Worm (Caenorhabditis elegans): ENCODE data around the gene str-115.

The str-115 gene

DNA sequence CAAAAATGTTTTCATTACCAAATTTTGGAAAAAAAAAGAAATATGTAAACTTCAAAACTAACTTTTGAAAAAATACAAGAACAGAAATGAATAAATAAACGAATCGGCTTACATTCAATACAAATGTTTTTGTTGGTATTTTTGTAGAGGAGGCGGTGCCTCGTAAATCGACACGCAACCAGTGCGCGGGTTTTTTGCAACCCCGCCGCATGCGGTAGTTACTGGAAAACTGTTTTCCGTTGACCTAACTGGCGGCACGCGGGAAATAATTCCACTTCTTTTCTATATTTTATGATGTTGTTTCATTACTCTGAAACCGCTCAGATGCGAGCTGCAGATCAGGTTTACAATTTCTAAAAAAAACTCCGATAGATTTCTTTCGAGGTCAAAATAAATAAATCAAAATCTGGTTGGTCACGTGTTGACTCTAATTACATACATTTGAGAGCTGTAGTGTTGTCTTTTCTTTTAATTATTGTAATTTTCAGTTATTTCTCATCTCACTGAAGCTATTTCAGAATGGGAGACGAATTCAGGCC lies 29.6 kb upstream of the str-115 start, which contains the start of the genes dvc-1 and ima-1 (continued):
- TF ChIP-seq F13H6.1 (tag; optimal IDR thresholded peaks at IDR 0.05) (peak; percentile 76), ceh-19 (GFP tag; optimal IDR thresholded peaks at IDR 0.05) (peak; percentile 66), ttx-3 (tag; optimal IDR thresholded peaks at IDR 0.05) (peak; percentile 75), pros-1 (tag; optimal IDR thresholded peaks at IDR 0.05) (no peak), ets-4 (tag; optimal IDR thresholded peaks at IDR 0.05) (peak; percentile 23), ceh-18 (tag; optimal IDR thresholded peaks at IDR 0.05) (peak; percentile 24), syd-9 (tag; optimal IDR thresholded peaks at IDR 0.05) (peak; percentile 74), odd-2 (tag; optimal IDR thresholded peaks at IDR 0.05) (peak; percentile 70), ceh-30 (tag; optimal IDR thresholded peaks at IDR 0.05) (no peak), ceh-2 (tag; optimal IDR thresholded peaks at IDR 0.05) (peak; percentile 79), pax-1 (tag; optimal IDR thresholded peaks at IDR 0.05) (peak; percentile 25), rnt-1 (tag; optimal IDR thresholded peaks at IDR 0.05) (peak; percentile 76), sox-2 (GFP tag; IDR thresholded peaks at IDR 0.05) (peak; percentile 46), lim-6 (tag; optimal IDR thresholded peaks at IDR 0.05) (peak; percentile 42), hlh-8 (tag; optimal IDR thresholded peaks at IDR 0.05) (peak; percentile 48), unc-3 (GFP tag; conservative IDR thresholded peaks at IDR 0.05) (peak; percentile 55; the same call in 1 of the 2 replicates), unc-3 (tag; optimal IDR thresholded peaks at IDR 0.05) (peak; percentile 68), tbx-2 (tag; optimal IDR thresholded peaks at IDR 0.05) (peak; percentile 77), ceh-34 (tag; optimal IDR thresholded peaks at IDR 0.05) (peak; percentile 87), madf-2 (tag; optimal IDR thresholded peaks at IDR 0.05) (peak; percentile 38), ztf-16 (tag; optimal IDR thresholded peaks at IDR 0.05) (peak; percentile 82), pha-4 (tag; optimal IDR thresholded peaks at IDR 0.05) (no peak), nfya-1 (tag; optimal IDR thresholded peaks at IDR 0.05) (peak; percentile 75), ceh-22 (tag; optimal IDR thresholded peaks at IDR 0.05) (no peak), zip-5 (tag; optimal IDR thresholded peaks at IDR 0.05) (peak; percentile 68)

DNA sequence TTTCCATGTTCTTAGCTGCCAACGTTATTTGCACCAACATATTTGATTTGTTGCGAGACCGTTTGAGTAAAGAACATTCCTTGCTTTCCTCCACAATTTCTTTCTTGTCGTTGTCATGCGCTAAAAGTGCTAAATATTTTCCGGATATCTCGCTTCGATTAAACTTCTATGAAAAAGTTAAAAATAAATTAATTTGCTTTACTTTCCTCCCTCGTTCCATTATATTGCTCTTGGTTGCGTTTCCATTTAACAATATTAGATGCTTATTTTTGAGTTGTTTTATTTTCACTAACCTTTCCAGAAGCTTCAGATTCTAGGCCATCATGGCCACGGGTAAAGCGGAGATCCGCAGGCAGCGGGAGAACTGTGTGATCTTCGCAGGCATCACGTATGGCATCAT lies 27.3 kb upstream of the str-115 start, which contains the start of gene pgap-1:
TSS of gene pgap-1 (plus strand) at position 301 of the 400 bp plus-strand sequence.
- TF ChIP-seq T23F11.4 (GFP tag; optimal IDR thresholded peaks at IDR 0.05), result no peak
- TF ChIP-seq unc-55 (GFP tag; optimal IDR thresholded peaks at IDR 0.05), result no peak
- no peak for TF ChIP-seq ceh-24 (tag; optimal IDR thresholded peaks at IDR 0.05)
- TF ChIP-seq dmd-4 (tag; optimal IDR thresholded peaks at IDR 0.05; ENCODE audit: borderline replicate concordance), result no peak
- no peak for TF ChIP-seq dve-1 (tag; optimal IDR thresholded peaks at IDR 0.05)
- TF ChIP-seq fkh-6 (tag; optimal IDR thresholded peaks at IDR 0.05), result no peak
- no peak for TF ChIP-seq pros-1 (tag; optimal IDR thresholded peaks at IDR 0.05)
- no peak for TF ChIP-seq C38D4.7 (GFP tag; optimal IDR thresholded peaks at IDR 0.05)
- TF ChIP-seq fkh-10 (GFP tag; optimal IDR thresholded peaks at IDR 0.05), result no peak
- TF ChIP-seq ceh-48 (tag; optimal IDR thresholded peaks at IDR 0.05), result no peak
- TF ChIP-seq hlh-30 (tag; optimal IDR thresholded peaks at IDR 0.05; ENCODE audit: insufficient read depth), result no peak
- no peak for TF ChIP-seq fax-1 (tag; optimal IDR thresholded peaks at IDR 0.05)
- TF ChIP-seq hlh-8 (tag; optimal IDR thresholded peaks at IDR 0.05), result no peak
- TF ChIP-seq tbx-7 (tag; optimal IDR thresholded peaks at IDR 0.05), result no peak

DNA sequence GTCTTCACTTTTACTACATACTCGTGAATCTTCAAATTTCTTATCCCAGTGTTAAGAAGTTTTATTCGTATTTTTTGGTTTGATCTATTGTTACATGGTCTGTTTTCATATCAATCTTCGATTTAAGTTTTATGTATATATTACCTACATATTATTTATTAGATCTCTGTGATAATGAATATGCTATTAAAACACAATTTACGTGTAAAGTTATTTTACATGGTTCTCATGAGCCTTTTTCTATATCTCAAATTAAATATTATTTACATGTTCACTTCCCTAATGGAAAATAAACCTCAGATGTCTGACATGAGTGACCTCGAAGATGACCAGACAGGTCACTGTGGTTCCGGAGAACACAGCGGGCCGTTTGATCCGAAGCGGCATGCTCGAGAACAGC lies 24.4 kb upstream of the str-115 start, which contains the start of gene mxl-1:
TSS of gene mxl-1 (plus strand) at position 301 of the 400 bp plus-strand sequence.
- TF ChIP-seq elt-2 (tag; optimal IDR thresholded peaks at IDR 0.05) (no peak), hlh-15 (tag; optimal IDR thresholded peaks at IDR 0.05) (no peak), ceh-22 (tag; optimal IDR thresholded peaks at IDR 0.05) (no peak), nfya-1 (tag; optimal IDR thresholded peaks at IDR 0.05) (no peak), ceh-24 (tag; optimal IDR thresholded peaks at IDR 0.05) (no peak), ceh-19 (GFP tag; optimal IDR thresholded peaks at IDR 0.05) (no peak), pha-4 (tag; optimal IDR thresholded peaks at IDR 0.05) (no peak), hlh-6 (tag; optimal IDR thresholded peaks at IDR 0.05) (no peak), sdc-2 (tag; optimal IDR thresholded peaks at IDR 0.05) (no peak), unc-55 (GFP tag; optimal IDR thresholded peaks at IDR 0.05) (no peak), che-1 (tag; optimal IDR thresholded peaks at IDR 0.05) (no peak), ceh-30 (tag; optimal IDR thresholded peaks at IDR 0.05) (no peak), unc-86 (tag; optimal IDR thresholded peaks at IDR 0.05) (no peak), pha-2 (tag; optimal IDR thresholded peaks at IDR 0.05) (no peak)
